Worm (Caenorhabditis elegans): ENCODE measurements around the gene thn-2.

DNA sequence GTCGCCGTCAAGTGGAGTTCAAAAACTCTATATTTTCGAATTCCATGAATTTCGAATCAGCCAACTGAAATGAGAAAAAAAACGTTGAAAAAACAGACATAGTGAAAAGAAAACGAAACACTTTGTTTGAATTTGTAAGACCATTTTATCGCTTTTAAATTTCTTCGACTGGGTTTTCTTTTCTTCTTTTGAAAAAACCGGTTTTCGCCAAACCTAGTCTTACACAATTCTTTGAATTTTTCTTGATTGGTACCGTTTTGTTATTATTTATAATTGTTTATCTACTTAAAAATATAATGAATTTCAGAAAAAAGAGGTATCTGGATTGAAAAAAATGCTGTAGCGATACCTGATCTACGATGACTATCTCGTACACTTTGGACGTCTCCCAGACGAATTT, 33.3 kb upstream of the thn-2 start, which contains the start of gene best-22:
- TF ChIP-seq dve-1 (tag; optimal IDR thresholded peaks at IDR 0.05) (no peak), unc-3 (GFP tag; conservative IDR thresholded peaks at IDR 0.05) (no peak), unc-3 (tag; optimal IDR thresholded peaks at IDR 0.05) (no peak), ceh-6 (GFP tag; optimal IDR thresholded peaks at IDR 0.05) (no peak), tbx-2 (tag; optimal IDR thresholded peaks at IDR 0.05) (no peak), nfya-1 (tag; optimal IDR thresholded peaks at IDR 0.05) (no peak), sox-4 (tag; optimal IDR thresholded peaks at IDR 0.05) (no peak)

All from whole organism, late embryonic.